Worm (Caenorhabditis elegans) whole organism, young adult: ENCODE results near the gene fos-1.
A peak's percentile ranks its signal among the peaks of the same experiment; 100 is the strongest.

Source experiments
- B0035.1 ChIP-seq: sonication (generic microtip); optimal IDR thresholded peaks from 2 replicates; lab custom pipeline; 2016; ENCODE audit warnings: missing genetic modification characterization, mild to moderate bottlenecking, missing compliant biosample characterization, missing genotype, missing genetic modification reagents
- B0261.1 ChIP-seq: sonication (generic microtip); optimal IDR thresholded peaks from 2 replicates; lab custom pipeline; 2016; ENCODE audit warnings: mild to moderate bottlenecking, missing genetic modification characterization, moderate library complexity, missing compliant biosample characterization
- B0336.3 ChIP-seq: fragments of 200-800 bp; sonication (Bioruptor generic); IDR thresholded peaks from 2 replicates; pipeline ENCODE4 v1.3.6; 2022; ENCODE audit warnings: missing genetic modification characterization, missing compliant biosample characterization
- F23B12.7 ChIP-seq: sonication (generic microtip); optimal IDR thresholded peaks from 2 replicates; lab custom pipeline; 2017; ENCODE audit warnings: missing genetic modification characterization, mild to moderate bottlenecking, missing compliant biosample characterization, antibody characterized with exemption, moderate library complexity; ENCODE audit not compliant: insufficient read depth
- F52B5.7 ChIP-seq: sonication (generic microtip); optimal IDR thresholded peaks from 2 replicates; lab custom pipeline; 2016; ENCODE audit warnings: mild to moderate bottlenecking, missing genetic modification characterization, missing compliant biosample characterization
- F55B11.4 ChIP-seq: sonication (generic microtip); optimal IDR thresholded peaks from 2 replicates; lab custom pipeline; 2016; ENCODE audit warnings: missing compliant biosample characterization, missing genetic modification characterization, borderline replicate concordance; ENCODE audit not compliant: insufficient read depth
- Y56A3A.18 ChIP-seq: fragments of 200-800 bp; sonication (Bioruptor generic); IDR thresholded peaks from 2 replicates; pipeline ENCODE4 v1.3.6; 2022; ENCODE audit warnings: missing genetic modification reagents, missing genetic modification characterization, missing compliant biosample characterization
- Y79H2A.3 ChIP-seq: fragments of 200-800 bp; sonication (Bioruptor generic); conservative IDR thresholded peaks from 2 replicates; pipeline ENCODE4 v1.3.6; 2022; ENCODE audit warnings: missing genetic modification reagents, missing genetic modification characterization, missing compliant biosample characterization
- akir-1 ChIP-seq: fragments of 200-800 bp; sonication (Bioruptor generic); optimal IDR thresholded peaks from 2 replicates; lab custom pipeline; 2018; ENCODE audit warnings: mild to moderate bottlenecking, missing genetic modification characterization, moderate library complexity, missing compliant biosample characterization
- athp-1 ChIP-seq: sonication (generic microtip); optimal IDR thresholded peaks from 2 replicates; lab custom pipeline; 2017; ENCODE audit warnings: mild to moderate bottlenecking, missing genetic modification characterization, missing compliant biosample characterization
- bed-1 ChIP-seq: fragments of 200-800 bp; sonication (Bioruptor generic); IDR thresholded peaks from 2 replicates; pipeline ENCODE4 v1.3.6; 2022; ENCODE audit warnings: missing genetic modification reagents, missing genetic modification characterization, missing compliant biosample characterization
- ceh-100 ChIP-seq: fragments of 200-800 bp; sonication (Bioruptor generic); IDR thresholded peaks from 2 replicates; pipeline ENCODE4 v1.3.6; 2022; ENCODE audit warnings: missing genetic modification reagents, missing genetic modification characterization, missing compliant biosample characterization
- chd-7 ChIP-seq: sonication (generic microtip); optimal IDR thresholded peaks from 2 replicates; lab custom pipeline; 2016; ENCODE audit warnings: mild to moderate bottlenecking, missing genetic modification characterization, moderate library complexity, missing compliant biosample characterization
- dox-1 ChIP-seq: fragments of 200-800 bp; sonication (Bioruptor generic); IDR thresholded peaks from 2 replicates; pipeline ENCODE4 v1.3.6; 2022; ENCODE audit warnings: missing genetic modification reagents, missing genetic modification characterization, missing compliant biosample characterization
- dpff-1 ChIP-seq: sonication (generic microtip); optimal IDR thresholded peaks from 2 replicates; lab custom pipeline; 2017; ENCODE audit warnings: mild to moderate bottlenecking, missing genetic modification characterization, missing compliant biosample characterization
- egl-18 ChIP-seq: fragments of 200-800 bp; sonication (Bioruptor generic); IDR thresholded peaks from 2 replicates; pipeline ENCODE4 v1.3.6; 2022; ENCODE audit warnings: missing genetic modification reagents, missing genetic modification characterization, missing compliant biosample characterization
- ekl-4 ChIP-seq: fragments of 200-800 bp; sonication (Bioruptor generic); IDR thresholded peaks from 2 replicates; pipeline ENCODE4 v1.3.6; 2022; ENCODE audit warnings: missing genetic modification reagents, missing genetic modification characterization, missing compliant biosample characterization
- ets-4 ChIP-seq: fragments of 200-800 bp; sonication (Bioruptor generic); optimal IDR thresholded peaks from 2 replicates; lab custom pipeline; 2018; ENCODE audit warnings: mild to moderate bottlenecking, missing genetic modification characterization, missing compliant biosample characterization
- hlh-26 ChIP-seq: fragments of 200-800 bp; sonication (Bioruptor generic); conservative IDR thresholded peaks from 2 replicates; pipeline ENCODE4 v1.3.6; 2022; ENCODE audit warnings: missing genetic modification reagents, missing genetic modification characterization, missing compliant biosample characterization
- hsf-1 ChIP-seq: fragments of 200-800 bp; sonication (Bioruptor generic); IDR thresholded peaks from 2 replicates; pipeline ENCODE4 v1.3.6; 2022; ENCODE audit warnings: missing genetic modification reagents, missing genetic modification characterization, missing compliant biosample characterization
- lag-1 ChIP-seq: fragments of 200-800 bp; sonication (Bioruptor generic); IDR thresholded peaks from 2 replicates; pipeline ENCODE4 v1.3.6; 2022; ENCODE audit warnings: missing genetic modification reagents, missing genetic modification characterization, missing compliant biosample characterization
- lin-40 ChIP-seq: sonication (generic microtip); optimal IDR thresholded peaks from 2 replicates; lab custom pipeline; 2016; ENCODE audit warnings: missing genetic modification characterization, mild to moderate bottlenecking, missing compliant biosample characterization, missing genotype, missing genetic modification reagents
- madf-3 ChIP-seq: fragments of 200-800 bp; sonication (Bioruptor generic); IDR thresholded peaks from 2 replicates; pipeline ENCODE4 v1.3.6; 2022; ENCODE audit warnings: missing genetic modification reagents, missing genetic modification characterization, missing compliant biosample characterization
- madf-6 ChIP-seq: fragments of 200-800 bp; sonication (Bioruptor generic); IDR thresholded peaks from 2 replicates; pipeline ENCODE4 v1.3.6; 2022; ENCODE audit warnings: missing genetic modification reagents, missing genetic modification characterization, missing compliant biosample characterization
- mcd-1 ChIP-seq: fragments of 200-800 bp; sonication (Bioruptor generic); IDR thresholded peaks from 2 replicates; pipeline ENCODE4 v1.3.6; 2022; ENCODE audit warnings: missing genetic modification reagents, missing genetic modification characterization, missing compliant biosample characterization
- nfya-1 ChIP-seq: sonication (generic microtip); optimal IDR thresholded peaks from 2 replicates; lab custom pipeline; 2017; ENCODE audit warnings: antibody characterized with exemption, missing compliant biosample characterization, missing genetic modification characterization, borderline replicate concordance; ENCODE audit not compliant: insufficient read depth
- nhr-120 ChIP-seq: fragments of 200-800 bp; sonication (Bioruptor generic); IDR thresholded peaks from 2 replicates; pipeline ENCODE4 v1.3.6; 2022; ENCODE audit warnings: missing genetic modification characterization, missing compliant biosample characterization
- snpc-1.3 ChIP-seq: sonication (generic microtip); optimal IDR thresholded peaks from 2 replicates; lab custom pipeline; 2017; ENCODE audit warnings: missing genetic modification characterization, mild to moderate bottlenecking, missing compliant biosample characterization, antibody characterized with exemption, moderate library complexity, missing genotype, missing genetic modification reagents; ENCODE audit not compliant: insufficient read depth
- snpc-3.4 ChIP-seq: sonication (generic microtip); optimal IDR thresholded peaks from 2 replicates; lab custom pipeline; 2017; ENCODE audit warnings: missing genetic modification characterization, mild to moderate bottlenecking, missing compliant biosample characterization, antibody characterized with exemption, moderate library complexity, missing genotype, missing genetic modification reagents
- snpc-4 ChIP-seq, 5 experiments: fragments of 150-350 bp in 1 of 5; sonication (generic microtip) in 4 of 5; optimal IDR thresholded peaks; 2 replicates each; lab custom pipeline; 2014 to 2018; ENCODE audit warnings: missing genetic modification characterization in 5 of 5, missing biosample characterization in 3 of 5, antibody characterized with exemption in 2 of 5, mild to moderate bottlenecking in 2 of 5, missing compliant biosample characterization in 2 of 5, missing genotype in 2 of 5, moderate library complexity in 2 of 5, missing genetic modification reagents in 1 of 5
- tbp1 ChIP-seq: fragments of 200-800 bp; sonication (Bioruptor generic); optimal IDR thresholded peaks from 2 replicates; lab custom pipeline; 2018; ENCODE audit warnings: mild to moderate bottlenecking, missing genetic modification characterization, missing compliant biosample characterization
- xnd-1 ChIP-seq: sonication (generic microtip); optimal IDR thresholded peaks from 2 replicates; lab custom pipeline; 2016; ENCODE audit warnings: missing genotype, missing genetic modification reagents, missing genetic modification characterization, missing compliant biosample characterization
- zim-3 ChIP-seq: sonication (generic microtip); optimal IDR thresholded peaks from 2 replicates; lab custom pipeline; 2017; ENCODE audit warnings: mild to moderate bottlenecking, missing genetic modification characterization, moderate library complexity, missing compliant biosample characterization
- ztf-3 ChIP-seq: fragments of 200-800 bp; sonication (Bioruptor generic); optimal IDR thresholded peaks from 2 replicates; lab custom pipeline; 2018; ENCODE audit warnings: mild to moderate bottlenecking, missing genetic modification characterization, missing compliant biosample characterization

The fos-1 gene

DNA sequence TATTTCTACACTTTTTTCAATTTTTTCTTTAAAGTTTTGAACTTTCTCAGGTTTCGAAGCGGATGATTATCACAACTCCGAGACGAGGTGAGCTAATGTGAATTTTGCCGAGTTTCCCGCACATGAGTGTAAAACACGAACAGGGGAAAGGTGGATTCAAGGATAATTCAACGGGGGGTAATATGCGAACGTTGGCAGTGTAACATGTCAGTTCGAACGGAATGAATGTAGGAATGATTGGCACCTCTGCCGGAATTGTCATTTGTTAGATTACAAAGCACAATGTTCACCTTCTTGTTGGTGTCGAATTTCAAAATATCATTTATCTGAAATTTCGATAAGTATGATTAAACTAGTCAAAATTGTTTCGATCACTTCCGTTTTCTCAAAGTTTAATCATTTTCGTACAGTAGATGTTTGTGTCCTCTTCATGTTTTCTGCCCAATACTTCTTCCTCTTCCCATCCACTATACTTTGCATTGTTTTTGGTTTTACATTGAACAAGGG is 15.6 kb downstream of the fos-1 start, which contains the start of gene picc-1 (continued):
- TF ChIP-seq ekl-4 (GFP tag; lab: Robert Waterston, UW) (0 out of 2 replicates have a peak, but pooled peaks have one; percentile 7), lag-1 (GFP tag; lab: Robert Waterston, UW) (no peak), xnd-1 (tag; lab: Kevin White, UChicago) (peak; percentile 6), bed-1 (no peak), madf-3 (GFP tag; lab: Robert Waterston, UW) (no peak), Y56A3A.18 (0 out of 2 replicates have a peak, but pooled peaks have one; percentile 23), B0035.1 (no peak), madf-6 (GFP tag; lab: Robert Waterston, UW) (peak; percentile 61), F23B12.7 (tag; lab: Kevin White, UChicago) (no peak), hlh-26 (GFP tag; lab: Robert Waterston, UW) (no peak), Y79H2A.3 (GFP tag; lab: Robert Waterston, UW) (peak; percentile 84), akir-1 (GFP tag; lab: Kevin White, UChicago) (no peak), B0336.3 (GFP tag; lab: Robert Waterston, UW) (peak; percentile 78), ztf-3 (GFP tag; lab: Kevin White, UChicago) (no peak), tbp1 (GFP tag; lab: Kevin White, UChicago) (peak; percentile 26), lin-40 (tag; lab: Kevin White, UChicago) (peak; percentile 25), dox-1 (0 out of 2 replicates have a peak, but pooled peaks have one; percentile 18), mcd-1 (GFP tag; lab: Robert Waterston, UW) (0 out of 2 replicates have a peak, but pooled peaks have one; percentile 29), athp-1 (peak; percentile 7), hsf-1 (0 out of 2 replicates have a peak, but pooled peaks have one; percentile 51), ceh-100 (GFP tag; lab: Robert Waterston, UW) (no peak), B0261.1 (tag; lab: Kevin White, UChicago) (no peak), nfya-1 (tag; lab: Kevin White, UChicago) (no peak), nhr-120 (GFP tag; lab: Robert Waterston, UW) (peak; percentile 85; the same call in 1 of the 2 replicates), snpc-4 (GFP tag; optimal IDR thresholded peaks at IDR 0.05; lab: Kevin White, UChicago) (no peak), snpc-4 (tag; optimal IDR thresholded peaks at IDR 0.05; lab: Kevin White, UChicago) (peak in 2 of 4 experiments; percentile 15 to 24), dpff-1 (tag; lab: Kevin White, UChicago) (no peak)

DNA sequence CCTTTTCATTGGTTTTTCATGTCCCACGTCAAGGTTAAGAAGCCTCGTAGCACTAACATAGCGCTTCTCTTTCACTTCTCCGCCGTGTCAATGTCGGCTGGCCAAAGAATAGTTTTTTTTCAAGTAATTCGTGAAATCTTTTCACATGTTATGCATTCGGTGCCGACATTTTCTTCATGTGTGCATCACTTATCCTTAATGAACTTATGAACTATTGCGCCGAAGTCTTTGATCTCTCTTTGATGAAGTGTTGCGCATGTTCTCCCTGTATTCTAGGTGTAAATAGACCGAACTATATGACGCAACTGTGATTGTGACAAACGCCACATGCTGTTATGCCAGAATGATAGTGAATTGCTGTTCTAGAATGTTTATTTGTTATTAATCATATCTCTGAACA is 18.7 kb downstream of the fos-1 start:
- no peak for TF ChIP-seq zim-3 (tag; lab: Kevin White, UChicago)
- no peak for TF ChIP-seq snpc-1.3 (tag; lab: Kevin White, UChicago)
- no peak for TF ChIP-seq F55B11.4 (tag; lab: Kevin White, UChicago)
- TF ChIP-seq dpff-1 (tag; lab: Kevin White, UChicago): no peak
- no peak for TF ChIP-seq chd-7
- no peak for TF ChIP-seq hsf-1
- TF ChIP-seq F52B5.7 (tag; lab: Kevin White, UChicago): no peak
- no peak for TF ChIP-seq lag-1 (GFP tag; lab: Robert Waterston, UW)
- TF ChIP-seq egl-18 (GFP tag; lab: Robert Waterston, UW): no peak
- TF ChIP-seq ets-4 (GFP tag; lab: Kevin White, UChicago): no peak
- TF ChIP-seq snpc-3.4 (tag; lab: Kevin White, UChicago): no peak
